Worm (Caenorhabditis elegans) whole organism, midembryonic: ENCODE data around the gene C01G12.13.

Source experiments
- cog-1 ChIP-seq: sonication (generic microtip); optimal IDR thresholded peaks from 2 replicates; lab custom pipeline; 2016; ENCODE audit warnings: missing genetic modification characterization, missing compliant biosample characterization
- flt-1 ChIP-seq: fragments of 200-800 bp; sonication (Bioruptor generic); IDR thresholded peaks from 2 replicates; pipeline ENCODE4 v1.3.6; 2022; ENCODE audit warnings: missing genetic modification characterization, missing compliant biosample characterization
- klf-2 ChIP-seq: fragments of 200-800 bp; sonication (Bioruptor generic); conservative IDR thresholded peaks from 2 replicates; pipeline ENCODE4 v1.3.6; 2022; ENCODE audit warnings: missing genetic modification reagents, missing genetic modification characterization, missing compliant biosample characterization
- med-1 ChIP-seq: sonication (generic microtip); optimal IDR thresholded peaks from 2 replicates; lab custom pipeline; 2017; ENCODE audit warnings: missing genetic modification characterization, mild to moderate bottlenecking, missing compliant biosample characterization, antibody characterized with exemption, missing genetic modification reagents; ENCODE audit not compliant: insufficient read depth
- ref-1 ChIP-seq: fragments of 200-800 bp; sonication (Bioruptor generic); conservative IDR thresholded peaks from 2 replicates; pipeline ENCODE4 v1.3.6; 2022; ENCODE audit warnings: missing genetic modification reagents, missing genetic modification characterization, missing compliant biosample characterization
- tab-1 ChIP-seq: fragments of 200-800 bp; sonication (Bioruptor generic); IDR thresholded peaks from 2 replicates; pipeline ENCODE4 v1.3.6; 2022; ENCODE audit warnings: missing genetic modification characterization, missing compliant biosample characterization
- ztf-23 ChIP-seq: fragments of 200-800 bp; sonication (Bioruptor generic); IDR thresholded peaks from 2 replicates; pipeline ENCODE4 v1.3.6; 2022; ENCODE audit warnings: missing genetic modification reagents, missing genetic modification characterization, missing compliant biosample characterization
- ztf-29 ChIP-seq: fragments of 200-800 bp; sonication (Bioruptor generic); IDR thresholded peaks from 2 replicates; pipeline ENCODE4 v1.3.6; 2022; ENCODE audit warnings: missing genetic modification reagents, missing genetic modification characterization, missing compliant biosample characterization

ce11 chrII:14591699-14592098 lies 15.2 kb downstream of the C01G12.13 start, which contains the start of gene C01G12.7:
- TF ChIP-seq ztf-23 (GFP tag; lab: Robert Waterston, UW) (no peak), ref-1 (GFP tag; lab: Robert Waterston, UW) (no peak), tab-1 (GFP tag; lab: Robert Waterston, UW) (no peak), flt-1 (no peak), klf-2 (no peak), med-1 (GFP tag; lab: Kevin White, UChicago) (no peak), cog-1 (tag; lab: Kevin White, UChicago) (no peak), ztf-29 (no peak)
